Fruit fly (Drosophila melanogaster) whole organism, adult: ENCODE measurements around the gene VhaM9.7-c.
A peak's percentile ranks its signal among the peaks of the same experiment; 100 is the strongest.

Experiments
- CG1620 ChIP-seq: fragments of 200-800 bp; sonication (Bioruptor generic); optimal IDR thresholded peaks from 2 replicates; lab custom pipeline; 2016; ENCODE audit warnings: missing biosample characterization, missing genetic modification characterization
- CG5204 ChIP-seq: fragments of 200-800 bp; sonication (Bioruptor generic); optimal IDR thresholded peaks from 2 replicates; lab custom pipeline; 2016; ENCODE audit warnings: missing biosample characterization, missing genetic modification characterization
- kay ChIP-seq: fragments of 200-800 bp; sonication (Bioruptor generic); peaks from one replicate; lab custom pipeline; 2016; ENCODE audit warnings: missing biosample characterization, missing genetic modification characterization, borderline replicate concordance
- pad ChIP-seq: fragments of 200-800 bp; sonication (Bioruptor generic); optimal IDR thresholded peaks from 3 replicates; lab custom pipeline; 2017; ENCODE audit warnings: missing biosample characterization, missing genetic modification characterization, mild to moderate bottlenecking, moderate library complexity, missing genetic modification reagents

DNA sequence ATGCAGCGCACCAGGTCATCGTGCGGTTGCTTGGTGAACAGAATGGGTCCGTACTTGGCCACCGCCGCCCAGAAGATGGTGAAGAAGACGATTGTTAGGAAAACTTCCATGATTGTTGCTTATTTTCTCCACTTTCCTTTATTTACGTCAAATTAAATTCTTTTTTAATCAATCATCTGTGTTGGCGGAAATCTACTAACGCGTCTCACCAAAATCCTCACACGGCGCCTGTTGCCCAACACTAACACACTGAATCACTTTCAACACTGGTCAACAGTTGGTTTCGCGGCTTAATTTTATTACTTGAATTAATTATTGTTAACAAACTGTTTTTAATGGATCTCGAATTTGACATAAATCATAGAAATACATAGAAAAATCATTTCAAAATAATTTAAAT is at the start of gene VhaM9.7-c:
- peak; percentile 48 for TF ChIP-seq CG5204 (GFP tag; lab: Kevin White, UChicago)
- peak; percentile 55 for TF ChIP-seq pad (GFP tag; lab: Kevin White, UChicago)
- TF ChIP-seq CG1620 (GFP tag; lab: Kevin White, UChicago): peak; percentile 78
- no peak for TF ChIP-seq kay (GFP tag; lab: Kevin White, UChicago)
